Worm (Caenorhabditis elegans) whole organism, young adult: ENCODE data around the gene chl-1.
"Not testable (repeated sequence)": the region's sequence is repeated elsewhere in the genome, so short reads cannot be mapped to it uniquely, and the experiment has no call there.

Source experiments
- B0019.2 ChIP-seq: fragments of 200-800 bp; sonication (Bioruptor generic); conservative IDR thresholded peaks from 2 replicates; pipeline ENCODE4 v1.3.6; 2022; ENCODE audit warnings: missing genetic modification reagents, missing genetic modification characterization, missing compliant biosample characterization
- K11D2.4 ChIP-seq: fragments of 200-800 bp; sonication (Bioruptor generic); IDR thresholded peaks from 2 replicates; pipeline ENCODE4 v1.3.6; 2022; ENCODE audit warnings: missing genetic modification reagents, missing genetic modification characterization, missing compliant biosample characterization
- attf-6 ChIP-seq: fragments of 200-800 bp; sonication (Bioruptor generic); IDR thresholded peaks from 2 replicates; pipeline ENCODE4 v1.3.6; 2022; ENCODE audit warnings: missing genetic modification reagents, missing genetic modification characterization, missing compliant biosample characterization
- ceh-79 ChIP-seq: sonication (generic microtip); optimal IDR thresholded peaks from 2 replicates; lab custom pipeline; 2017; ENCODE audit warnings: mild to moderate bottlenecking, missing genetic modification characterization, missing compliant biosample characterization
- him-1 ChIP-seq: sonication (generic microtip); optimal IDR thresholded peaks from 2 replicates; lab custom pipeline; 2016; ENCODE audit warnings: missing genotype, missing genetic modification reagents, missing genetic modification characterization, missing compliant biosample characterization
- hlh-12 ChIP-seq: sonication (generic microtip); optimal IDR thresholded peaks from 2 replicates; lab custom pipeline; 2016; ENCODE audit warnings: missing genetic modification characterization, missing compliant biosample characterization
- hmg-20 ChIP-seq: fragments of 200-800 bp; sonication (Bioruptor generic); IDR thresholded peaks from 2 replicates; pipeline ENCODE4 v1.3.6; 2022; ENCODE audit warnings: missing genetic modification reagents, missing genetic modification characterization, missing compliant biosample characterization
- mxl-1 ChIP-seq: sonication (generic microtip); optimal IDR thresholded peaks from 2 replicates; lab custom pipeline; 2016; ENCODE audit warnings: missing genetic modification characterization, missing compliant biosample characterization
- pha-4 ChIP-seq: fragments of 150-350 bp; sonication (generic microtip); optimal IDR thresholded peaks from 2 replicates; lab custom pipeline; 2014; ENCODE audit warnings: missing biosample characterization, missing genetic modification reagents, missing genetic modification characterization
- snpc-4 ChIP-seq, 5 experiments: fragments of 150-350 bp in 1 of 5; sonication (generic microtip) in 4 of 5; optimal IDR thresholded peaks; 2 replicates each; lab custom pipeline; 2014 to 2018; ENCODE audit warnings: missing genetic modification characterization in 5 of 5, missing biosample characterization in 3 of 5, antibody characterized with exemption in 2 of 5, mild to moderate bottlenecking in 2 of 5, missing compliant biosample characterization in 2 of 5, missing genotype in 2 of 5, moderate library complexity in 2 of 5, missing genetic modification reagents in 1 of 5
- tlf-1 ChIP-seq: fragments of 200-800 bp; sonication (Bioruptor generic); optimal IDR thresholded peaks from 2 replicates; lab custom pipeline; 2018; ENCODE audit warnings: mild to moderate bottlenecking, missing genetic modification characterization, missing compliant biosample characterization
- ztf-18 ChIP-seq: sonication (generic microtip); optimal IDR thresholded peaks from 2 replicates; lab custom pipeline; 2016; ENCODE audit warnings: missing genotype, mild to moderate bottlenecking, missing genetic modification characterization, missing compliant biosample characterization
- ztf-25 ChIP-seq: fragments of 200-800 bp; sonication (Bioruptor generic); IDR thresholded peaks from 2 replicates; pipeline ENCODE4 v1.3.6; 2022; ENCODE audit warnings: missing genetic modification reagents, missing genetic modification characterization, missing compliant biosample characterization

ce11 chrIII:10438780-10439179 lies 33.7 kb upstream of the chl-1 start, which contains the start of gene H04D03.6:
- TF ChIP-seq attf-6 (GFP tag; lab: Robert Waterston, UW); ceh-79 (tag; lab: Kevin White, UChicago); ztf-18 (tag; lab: Kevin White, UChicago); K11D2.4; pha-4 (tag; lab: Kevin White, UChicago); tlf-1 (GFP tag; lab: Kevin White, UChicago); B0019.2 (GFP tag; lab: Robert Waterston, UW); ztf-25 (GFP tag; lab: Robert Waterston, UW); mxl-1 (tag; lab: Kevin White, UChicago); snpc-4 (GFP tag; optimal IDR thresholded peaks at IDR 0.05; lab: Kevin White, UChicago); snpc-4 (tag; optimal IDR thresholded peaks at IDR 0.05; lab: Kevin White, UChicago); hlh-12 (tag; lab: Kevin White, UChicago); hmg-20; him-1 (tag; lab: Kevin White, UChicago): not testable (repeated sequence)
